Worm (Caenorhabditis elegans) whole organism, L1 larva: Measurements from ENCODE around the gene ZK154.6.
A peak's percentile ranks its signal among the peaks of the same experiment; 100 is the strongest.

ENCODE experiments used
- C16A3.4 ChIP-seq: fragments of 150-350 bp; optimal IDR thresholded peaks from 2 replicates; lab custom pipeline; 2014; ENCODE audit warnings: missing biosample characterization, missing genetic modification characterization
- F16B12.6 ChIP-seq: fragments of 150-350 bp; optimal IDR thresholded peaks from 2 replicates; lab custom pipeline; 2014; ENCODE audit warnings: missing biosample characterization, missing genetic modification characterization
- aha-1 ChIP-seq: fragments of 150-350 bp; optimal IDR thresholded peaks from 2 replicates; lab custom pipeline; 2014; ENCODE audit warnings: missing biosample characterization, missing genetic modification characterization
- blmp-1 ChIP-seq: fragments of 150-350 bp; optimal IDR thresholded peaks from 2 replicates; lab custom pipeline; 2014; ENCODE audit warnings: missing biosample characterization, missing genetic modification characterization
- ceh-63 ChIP-seq: fragments of 200-800 bp; sonication (Bioruptor generic); optimal IDR thresholded peaks from 2 replicates; lab custom pipeline; 2018; ENCODE audit warnings: mild to moderate bottlenecking, missing genetic modification characterization, missing compliant biosample characterization
- ceh-82 ChIP-seq, 3 experiments: fragments of 150-350 bp in 1 of 3; sonication (generic microtip) in 2 of 3; optimal IDR thresholded peaks; 2 replicates each; lab custom pipeline; 2014 to 2017; ENCODE audit warnings: missing biosample characterization in 3 of 3, missing genetic modification characterization in 3 of 3
- ceh-88 ChIP-seq: fragments of 200-800 bp; sonication (Bioruptor generic); IDR thresholded peaks from 2 replicates; pipeline ENCODE4 v1.3.6; 2022; ENCODE audit warnings: missing genetic modification characterization, missing compliant biosample characterization
- ceh-90 ChIP-seq: sonication (generic microtip); optimal IDR thresholded peaks from 2 replicates; lab custom pipeline; 2016; ENCODE audit warnings: missing genetic modification characterization, missing compliant biosample characterization
- ces-1 ChIP-seq: fragments of 150-350 bp; optimal IDR thresholded peaks from 2 replicates; lab custom pipeline; 2014; ENCODE audit warnings: missing biosample characterization, missing genetic modification reagents, missing genetic modification characterization
- dpl-1 ChIP-seq, 3 experiments: fragments of 150-350 bp in 2 of 3; sonication (generic microtip) in 1 of 3; optimal IDR thresholded peaks; 2 replicates each; lab custom pipeline; 2014 to 2017; ENCODE audit warnings: missing biosample characterization in 3 of 3, missing genetic modification characterization in 3 of 3, missing genetic modification reagents in 3 of 3
- efl-1 ChIP-seq, 4 experiments: fragments of 150-350 bp; optimal IDR thresholded peaks in 3 of 4; peaks in 1 of 4; 1 replicate in 1 of 4; 2 replicates in 3 of 4; lab custom pipeline; 2014; ENCODE audit warnings: missing biosample characterization in 2 of 4, missing genetic modification characterization in 2 of 4, missing genetic modification reagents in 2 of 4
- egl-27 ChIP-seq, 2 experiments: fragments of 150-350 bp in 1 of 2; sonication (generic microtip); optimal IDR thresholded peaks; 3 replicates each; lab custom pipeline; 2017 to 2018; ENCODE audit warnings: missing biosample characterization in 2 of 2, missing genetic modification characterization in 2 of 2, missing genetic modification reagents in 2 of 2
- elt-3 ChIP-seq, 6 experiments: fragments of 150-350 bp in 1 of 6; sonication (generic microtip); optimal IDR thresholded peaks; 2 replicates each; lab custom pipeline; 2017 to 2018; ENCODE audit warnings: missing biosample characterization in 6 of 6, missing genetic modification characterization in 6 of 6, inconsistent platforms in 1 of 6
- fkh-10 ChIP-seq: sonication (generic microtip); optimal IDR thresholded peaks from 2 replicates; lab custom pipeline; 2017; ENCODE audit warnings: missing biosample characterization, missing genetic modification reagents, missing genetic modification characterization
- fkh-4 ChIP-seq: sonication (generic microtip); optimal IDR thresholded peaks from 2 replicates; lab custom pipeline; 2016; ENCODE audit warnings: missing compliant biosample characterization, missing genetic modification characterization, borderline replicate concordance
- fkh-8 ChIP-seq: sonication (generic microtip); optimal IDR thresholded peaks from 2 replicates; lab custom pipeline; 2016; ENCODE audit warnings: mild to moderate bottlenecking, missing genetic modification characterization, missing compliant biosample characterization
- fos-1 ChIP-seq: fragments of 150-350 bp; optimal IDR thresholded peaks from 2 replicates; lab custom pipeline; 2014; ENCODE audit warnings: missing biosample characterization, missing genetic modification characterization
- grh-1 ChIP-seq: fragments of 200-800 bp; sonication (Bioruptor generic); IDR thresholded peaks from 2 replicates; pipeline ENCODE4 v1.3.6; 2022; ENCODE audit warnings: missing genetic modification reagents, missing genetic modification characterization, missing compliant biosample characterization
- hlh-4 ChIP-seq: sonication (generic microtip); optimal IDR thresholded peaks from 2 replicates; lab custom pipeline; 2016; ENCODE audit warnings: mild to moderate bottlenecking, missing genetic modification characterization, missing compliant biosample characterization
- hpl-2 ChIP-seq: fragments of 150-350 bp; optimal IDR thresholded peaks from 2 replicates; lab custom pipeline; 2014; ENCODE audit warnings: missing biosample characterization, missing genetic modification reagents, missing genetic modification characterization
- irx-1 ChIP-seq: sonication (generic microtip); optimal IDR thresholded peaks from 2 replicates; lab custom pipeline; 2016; ENCODE audit warnings: missing genetic modification characterization, missing compliant biosample characterization
- isw-1 ChIP-seq: fragments of 200-800 bp; sonication (Bioruptor generic); IDR thresholded peaks from 2 replicates; pipeline ENCODE4 v1.3.6; 2022; ENCODE audit warnings: missing genetic modification characterization, missing compliant biosample characterization
- lin-13 ChIP-seq: fragments of 150-350 bp; optimal IDR thresholded peaks from 2 replicates; lab custom pipeline; 2014; ENCODE audit warnings: missing biosample characterization, missing genetic modification reagents, missing genetic modification characterization
- lin-14 ChIP-seq: fragments of 200-800 bp; sonication (Bioruptor generic); optimal IDR thresholded peaks from 2 replicates; lab custom pipeline; 2018; ENCODE audit warnings: mild to moderate bottlenecking, missing genetic modification characterization, moderate library complexity, missing compliant biosample characterization
- lin-15B ChIP-seq: fragments of 150-350 bp; sonication (generic microtip); optimal IDR thresholded peaks from 3 replicates; lab custom pipeline; 2014; ENCODE audit warnings: missing biosample characterization, missing genetic modification characterization
- lin-35 ChIP-seq, 2 experiments: fragments of 150-350 bp; optimal IDR thresholded peaks; 2 replicates each; lab custom pipeline; 2014; ENCODE audit warnings: missing biosample characterization in 2 of 2, missing genetic modification characterization in 2 of 2, missing genetic modification reagents in 2 of 2
- lin-39 ChIP-seq: fragments of 150-350 bp; optimal IDR thresholded peaks from 2 replicates; lab custom pipeline; 2014; ENCODE audit warnings: missing biosample characterization, missing genetic modification reagents, missing genetic modification characterization
- lir-3 ChIP-seq: sonication (generic microtip); optimal IDR thresholded peaks from 2 replicates; lab custom pipeline; 2016; ENCODE audit warnings: mild to moderate bottlenecking, missing genetic modification characterization, moderate library complexity, missing compliant biosample characterization; ENCODE audit not compliant: poor library complexity
- lsy-2 ChIP-seq, 2 experiments: fragments of 150-350 bp; optimal IDR thresholded peaks; 2 replicates each; lab custom pipeline; 2014; ENCODE audit warnings: missing biosample characterization in 2 of 2, missing genetic modification characterization in 2 of 2
- mab-9 ChIP-seq: fragments of 200-800 bp; sonication (Bioruptor generic); IDR thresholded peaks from 2 replicates; pipeline ENCODE4 v1.3.6; 2022; ENCODE audit warnings: missing genetic modification reagents, missing genetic modification characterization, missing compliant biosample characterization
- mdl-1 ChIP-seq, 2 experiments: fragments of 150-350 bp; optimal IDR thresholded peaks; 2 replicates each; lab custom pipeline; 2014 to 2017; ENCODE audit warnings: missing biosample characterization in 2 of 2, missing genetic modification characterization in 2 of 2, inconsistent platforms in 1 of 2
- mep-1 ChIP-seq: fragments of 150-350 bp; optimal IDR thresholded peaks from 2 replicates; lab custom pipeline; 2014; ENCODE audit warnings: missing biosample characterization, missing genetic modification characterization
- nhr-11 ChIP-seq: fragments of 150-350 bp; optimal IDR thresholded peaks from 2 replicates; lab custom pipeline; 2014; ENCODE audit warnings: missing biosample characterization, missing genetic modification characterization
- nhr-237 ChIP-seq: fragments of 150-350 bp; optimal IDR thresholded peaks from 2 replicates; lab custom pipeline; 2014; ENCODE audit warnings: missing biosample characterization, missing genetic modification characterization
- nhr-47 ChIP-seq: sonication (generic microtip); optimal IDR thresholded peaks from 2 replicates; lab custom pipeline; 2016; ENCODE audit warnings: mild to moderate bottlenecking, missing genetic modification characterization, moderate library complexity, missing compliant biosample characterization
- nhr-71 ChIP-seq: sonication (generic microtip); optimal IDR thresholded peaks from 2 replicates; lab custom pipeline; 2016; ENCODE audit warnings: mild to moderate bottlenecking, missing genetic modification characterization, moderate library complexity, missing compliant biosample characterization
- nhr-85 ChIP-seq: sonication (generic microtip); peaks from one replicate; lab custom pipeline; 2016; ENCODE audit warnings: missing genetic modification characterization, inconsistent platforms, missing compliant biosample characterization
- nhr-90 ChIP-seq: sonication (generic microtip); optimal IDR thresholded peaks from 2 replicates; lab custom pipeline; 2016; ENCODE audit warnings: mild to moderate bottlenecking, missing genetic modification characterization, missing compliant biosample characterization; ENCODE audit not compliant: poor library complexity
- pax-3 ChIP-seq: fragments of 200-800 bp; sonication (Bioruptor generic); optimal IDR thresholded peaks from 2 replicates; lab custom pipeline; 2018; ENCODE audit warnings: mild to moderate bottlenecking, missing genetic modification characterization, moderate library complexity, missing compliant biosample characterization
- skn-1 ChIP-seq: fragments of 150-350 bp; optimal IDR thresholded peaks from 2 replicates; lab custom pipeline; 2014; ENCODE audit warnings: missing biosample characterization, missing genetic modification characterization
- snpc-4 ChIP-seq: fragments of 150-350 bp; optimal IDR thresholded peaks from 2 replicates; lab custom pipeline; 2014; ENCODE audit warnings: missing biosample characterization, missing genetic modification characterization
- snu-23 ChIP-seq: sonication (generic microtip); optimal IDR thresholded peaks from 2 replicates; lab custom pipeline; 2016; ENCODE audit warnings: missing genetic modification characterization, missing compliant biosample characterization
- sox-4 ChIP-seq: sonication (generic microtip); optimal IDR thresholded peaks from 2 replicates; lab custom pipeline; 2016; ENCODE audit warnings: missing genetic modification characterization, missing compliant biosample characterization
- sptf-1 ChIP-seq: fragments of 150-350 bp; optimal IDR thresholded peaks from 2 replicates; lab custom pipeline; 2014; ENCODE audit warnings: missing biosample characterization, missing genetic modification characterization
- sup-37 ChIP-seq: fragments of 200-800 bp; sonication (Bioruptor generic); optimal IDR thresholded peaks from 2 replicates; lab custom pipeline; 2018; ENCODE audit warnings: mild to moderate bottlenecking, missing genetic modification characterization, missing compliant biosample characterization
- swsn-7 ChIP-seq: sonication (generic microtip); optimal IDR thresholded peaks from 2 replicates; lab custom pipeline; 2016; ENCODE audit warnings: missing genetic modification characterization, missing compliant biosample characterization
- unc-130 ChIP-seq: fragments of 150-350 bp; optimal IDR thresholded peaks from 2 replicates; lab custom pipeline; 2017; ENCODE audit warnings: missing biosample characterization, missing genetic modification characterization, inconsistent platforms
- unc-30 ChIP-seq: sonication (generic microtip); optimal IDR thresholded peaks from 2 replicates; lab custom pipeline; 2017; ENCODE audit warnings: missing biosample characterization, missing genetic modification characterization
- unc-62 ChIP-seq: fragments of 150-350 bp; optimal IDR thresholded peaks from 2 replicates; lab custom pipeline; 2014; ENCODE audit warnings: missing biosample characterization, missing genetic modification reagents, missing genetic modification characterization
- unc-86 ChIP-seq: sonication (generic microtip); optimal IDR thresholded peaks from 2 replicates; lab custom pipeline; 2016; ENCODE audit warnings: missing genetic modification characterization, missing compliant biosample characterization
- unc-98 ChIP-seq: fragments of 200-800 bp; sonication (Bioruptor generic); IDR thresholded peaks from 2 replicates; pipeline ENCODE4 v1.3.6; 2022; ENCODE audit warnings: missing genetic modification characterization, missing compliant biosample characterization
- ztf-11 ChIP-seq, 2 experiments: sonication (generic microtip); optimal IDR thresholded peaks; 2 replicates each; lab custom pipeline; 2016 to 2017; ENCODE audit warnings: missing genetic modification characterization in 2 of 2, missing biosample characterization in 1 of 2, missing compliant biosample characterization in 1 of 2

ZK154.6 gene

DNA sequence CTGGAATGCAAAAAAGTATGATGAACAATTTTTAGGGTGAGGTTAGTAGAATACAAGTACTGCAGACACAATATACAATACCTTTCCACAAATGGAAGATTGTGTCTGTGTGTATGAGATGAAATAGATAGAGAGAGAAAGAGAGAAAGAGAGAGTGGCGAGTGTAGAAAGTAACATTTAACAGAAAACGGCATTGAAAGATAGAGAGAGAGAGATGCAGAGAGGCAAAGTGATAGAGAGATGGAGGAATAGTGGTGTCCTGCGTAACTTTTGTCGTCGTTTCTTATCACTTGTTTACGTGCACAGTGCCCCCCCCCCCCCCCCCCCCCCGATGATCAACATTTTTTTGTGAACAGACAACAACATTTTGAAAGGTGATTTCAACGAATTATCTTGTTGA lies 21.4 kb upstream of the ZK154.6 start (continued):
- no peak for TF ChIP-seq egl-27 (tag; optimal IDR thresholded peaks at IDR 0.05; lab: Kevin White, UChicago)
- TF ChIP-seq hpl-2 = no peak
- TF ChIP-seq fkh-8 (tag; lab: Kevin White, UChicago) = no peak
- no peak for TF ChIP-seq grh-1
- peak; percentile 82 for TF ChIP-seq nhr-85 (tag; lab: Kevin White, UChicago)
- TF ChIP-seq lsy-2 (tag; optimal IDR thresholded peaks at IDR 0.05; lab: Kevin White, UChicago) = peak; percentile 10 to 22
- no peak for TF ChIP-seq hlh-4 (tag; lab: Kevin White, UChicago)
- TF ChIP-seq mdl-1 (tag; optimal IDR thresholded peaks at IDR 0.05; lab: Kevin White, UChicago) = no peak
- no peak for TF ChIP-seq ceh-63
- TF ChIP-seq unc-30 (tag; lab: Kevin White, UChicago) = no peak
- no peak for TF ChIP-seq pax-3 (tag; lab: Kevin White, UChicago)
- TF ChIP-seq unc-130 (tag; lab: Kevin White, UChicago) = no peak
- TF ChIP-seq ztf-11 (tag; optimal IDR thresholded peaks at IDR 0.05; lab: Kevin White, UChicago) = no peak
- peak; percentile 52 for TF ChIP-seq fos-1 (tag; lab: Kevin White, UChicago)
- TF ChIP-seq skn-1 = no peak
- peak; percentile 19 to 28 for TF ChIP-seq efl-1 (optimal IDR thresholded peaks at IDR 0.05; lab: Kevin White, UChicago)
- TF ChIP-seq efl-1 (GFP tag; optimal IDR thresholded peaks at IDR 0.05 in 1 of 2; lab: Kevin White, UChicago) = peak in 1 of 2 experiments; percentile 74
- no peak for TF ChIP-seq isw-1 (GFP tag; lab: Robert Waterston, UW)
- no peak for TF ChIP-seq mab-9 (GFP tag; lab: Robert Waterston, UW)
- no peak for TF ChIP-seq lin-15B (tag; lab: Kevin White, UChicago)
- peak in 1 of 2 experiments; percentile 53 for TF ChIP-seq lin-35 (GFP tag; optimal IDR thresholded peaks at IDR 0.05; lab: Kevin White, UChicago)
- TF ChIP-seq sptf-1 (tag; lab: Kevin White, UChicago) = no peak
- TF ChIP-seq ces-1 (GFP tag; lab: Kevin White, UChicago) = no peak
- TF ChIP-seq unc-98 = no peak
- TF ChIP-seq dpl-1 (GFP tag; optimal IDR thresholded peaks at IDR 0.05; lab: Kevin White, UChicago) = no peak
- TF ChIP-seq fkh-4 (tag; lab: Kevin White, UChicago) = no peak
- TF ChIP-seq aha-1 (tag; lab: Kevin White, UChicago) = no peak
- peak; percentile 63 for TF ChIP-seq nhr-71
- no peak for TF ChIP-seq sup-37 (GFP tag; lab: Kevin White, UChicago)
- TF ChIP-seq blmp-1 (tag; lab: Kevin White, UChicago) = peak; percentile 93
- no peak for TF ChIP-seq snpc-4 (tag; lab: Kevin White, UChicago)
- TF ChIP-seq mep-1 (tag; lab: Kevin White, UChicago) = peak; percentile 63
- no peak for TF ChIP-seq nhr-11 (tag; lab: Kevin White, UChicago)
- peak; percentile 62 for TF ChIP-seq snu-23 (GFP tag; lab: Kevin White, UChicago)
- TF ChIP-seq ceh-82 (tag; optimal IDR thresholded peaks at IDR 0.05; lab: Kevin White, UChicago) = peak in 2 of 3 experiments; percentile 3 to 33
- peak; percentile 25 for TF ChIP-seq lir-3

DNA sequence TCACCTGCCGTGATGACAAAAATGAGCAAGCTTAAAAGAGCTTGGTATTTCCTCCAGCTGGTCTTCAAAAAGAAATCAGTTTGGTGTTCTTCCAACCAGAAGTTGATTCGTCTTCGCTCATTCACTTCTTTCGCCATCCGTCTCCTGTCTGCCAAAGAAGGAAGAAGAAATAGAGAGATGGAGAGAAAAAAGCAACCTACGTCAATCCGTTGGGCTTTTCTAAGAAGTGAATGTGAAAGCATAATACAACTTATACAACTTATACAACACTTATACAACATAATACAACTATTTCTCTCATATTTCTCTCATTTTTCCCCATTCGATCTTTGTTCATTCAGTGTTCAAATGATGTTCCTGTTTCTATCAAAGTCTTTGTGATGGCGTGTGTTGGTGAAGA lies 17.6 kb upstream of the ZK154.6 start:
- TF ChIP-seq grh-1 = no peak
- TF ChIP-seq fkh-8 (tag; lab: Kevin White, UChicago) = peak; percentile 84
- TF ChIP-seq mdl-1 (tag; optimal IDR thresholded peaks at IDR 0.05; lab: Kevin White, UChicago) = no peak
- TF ChIP-seq nhr-90 (tag; lab: Kevin White, UChicago) = no peak
- TF ChIP-seq lin-13 (GFP tag; lab: Kevin White, UChicago) = no peak
- TF ChIP-seq lin-14 = peak; percentile 72
- no peak for TF ChIP-seq lin-15B (tag; lab: Kevin White, UChicago)
- peak; percentile 70 for TF ChIP-seq sox-4
- TF ChIP-seq nhr-237 (tag; lab: Kevin White, UChicago) = no peak
- TF ChIP-seq F16B12.6 = no peak
- no peak for TF ChIP-seq fkh-4 (tag; lab: Kevin White, UChicago)
- TF ChIP-seq elt-3 (tag; optimal IDR thresholded peaks at IDR 0.05; lab: Kevin White, UChicago) = no peak
- no peak for TF ChIP-seq nhr-85 (tag; lab: Kevin White, UChicago)
- no peak for TF ChIP-seq lin-39 (tag; lab: Kevin White, UChicago)
- no peak for TF ChIP-seq fkh-10 (GFP tag; lab: Kevin White, UChicago)
- TF ChIP-seq unc-62 = no peak
- TF ChIP-seq C16A3.4 (tag; lab: Kevin White, UChicago) = no peak
- no peak for TF ChIP-seq irx-1 (tag; lab: Kevin White, UChicago)
- no peak for TF ChIP-seq blmp-1 (tag; lab: Kevin White, UChicago)
- peak; percentile 41 for TF ChIP-seq swsn-7 (tag; lab: Kevin White, UChicago)
- peak; percentile 54 for TF ChIP-seq nhr-47 (tag; lab: Kevin White, UChicago)
- TF ChIP-seq ceh-88 = no peak
- TF ChIP-seq nhr-11 (tag; lab: Kevin White, UChicago) = no peak
- no peak for TF ChIP-seq ceh-90 (tag; lab: Kevin White, UChicago)
- TF ChIP-seq lin-35 (GFP tag; optimal IDR thresholded peaks at IDR 0.05; lab: Kevin White, UChicago) = peak in 1 of 2 experiments; percentile 2
- no peak for TF ChIP-seq unc-86
